Worm (Caenorhabditis elegans) whole organism, L2 larva: ENCODE measurements around the gene gtap-1.
"Not testable (repeated sequence)": the region's sequence is repeated elsewhere in the genome, so short reads cannot be mapped to it uniquely, and the experiment has no call there.

Experiments used
- C34F6.9 ChIP-seq: fragments of 150-350 bp; optimal IDR thresholded peaks from 2 replicates; lab custom pipeline; 2014; ENCODE audit warnings: missing biosample characterization, missing genetic modification characterization
- F13H6.1 ChIP-seq: sonication (generic microtip); optimal IDR thresholded peaks from 2 replicates; lab custom pipeline; 2016; ENCODE audit warnings: missing genetic modification characterization, missing compliant biosample characterization
- R02D3.7 ChIP-seq: fragments of 150-350 bp; optimal IDR thresholded peaks from 2 replicates; lab custom pipeline; 2014; ENCODE audit warnings: missing biosample characterization, missing genetic modification characterization
- Y55F3AM.14 ChIP-seq: fragments of 200-800 bp; sonication (Bioruptor generic); optimal IDR thresholded peaks from 2 replicates; lab custom pipeline; 2018; ENCODE audit warnings: mild to moderate bottlenecking, missing genetic modification characterization, missing compliant biosample characterization
- ZK546.5 ChIP-seq: sonication (generic microtip); optimal IDR thresholded peaks from 2 replicates; lab custom pipeline; 2017; ENCODE audit warnings: missing biosample characterization, missing genetic modification characterization
- alr-1 ChIP-seq: fragments of 150-350 bp; optimal IDR thresholded peaks from 2 replicates; lab custom pipeline; 2014; ENCODE audit warnings: missing biosample characterization, missing genetic modification characterization
- aly-2 ChIP-seq: fragments of 150-350 bp; optimal IDR thresholded peaks from 2 replicates; lab custom pipeline; 2014; ENCODE audit warnings: missing biosample characterization, missing genetic modification characterization
- blmp-1 ChIP-seq: sonication (generic microtip); optimal IDR thresholded peaks from 2 replicates; lab custom pipeline; 2017; ENCODE audit warnings: missing genetic modification characterization, mild to moderate bottlenecking, missing compliant biosample characterization, antibody characterized with exemption, moderate library complexity; ENCODE audit not compliant: insufficient read depth
- ceh-16 ChIP-seq: fragments of 150-350 bp; optimal IDR thresholded peaks from 2 replicates; lab custom pipeline; 2014; ENCODE audit warnings: missing biosample characterization, missing genetic modification characterization
- ceh-82 ChIP-seq: fragments of 150-350 bp; optimal IDR thresholded peaks from 2 replicates; lab custom pipeline; 2014; ENCODE audit warnings: missing biosample characterization, missing genetic modification characterization
- crh-2 ChIP-seq: sonication (generic microtip); optimal IDR thresholded peaks from 2 replicates; lab custom pipeline; 2017; ENCODE audit warnings: missing biosample characterization, missing genetic modification characterization
- dmd-4 ChIP-seq: sonication (generic microtip); optimal IDR thresholded peaks from 2 replicates; lab custom pipeline; 2017; ENCODE audit warnings: missing biosample characterization, missing genetic modification characterization
- egl-27 ChIP-seq: sonication (generic microtip); optimal IDR thresholded peaks from 3 replicates; lab custom pipeline; 2017; ENCODE audit warnings: missing biosample characterization, missing genetic modification reagents, missing genetic modification characterization
- elt-1 ChIP-seq: fragments of 150-350 bp; optimal IDR thresholded peaks from 2 replicates; lab custom pipeline; 2014; ENCODE audit warnings: missing biosample characterization, missing genetic modification characterization
- elt-3 ChIP-seq: sonication (generic microtip); optimal IDR thresholded peaks from 2 replicates; lab custom pipeline; 2017; ENCODE audit warnings: missing biosample characterization, missing genetic modification characterization
- fos-1 ChIP-seq: fragments of 150-350 bp; optimal IDR thresholded peaks from 2 replicates; lab custom pipeline; 2014; ENCODE audit warnings: missing biosample characterization, missing genetic modification characterization
- lin-11 ChIP-seq: fragments of 150-350 bp; sonication (generic microtip); optimal IDR thresholded peaks from 2 replicates; lab custom pipeline; 2014; ENCODE audit warnings: missing biosample characterization, missing genetic modification characterization, inconsistent platforms, mixed read lengths
- lin-13 ChIP-seq: fragments of 150-350 bp; optimal IDR thresholded peaks from 2 replicates; lab custom pipeline; 2014; ENCODE audit warnings: missing biosample characterization, missing genetic modification reagents, missing genetic modification characterization
- lsy-2 ChIP-seq, 2 experiments: fragments of 150-350 bp in 1 of 2; sonication (generic microtip) in 1 of 2; optimal IDR thresholded peaks; 2 replicates each; lab custom pipeline; 2014 to 2017; ENCODE audit warnings: missing biosample characterization in 2 of 2, missing genetic modification characterization in 2 of 2
- mab-5 ChIP-seq: fragments of 150-350 bp; optimal IDR thresholded peaks from 2 replicates; lab custom pipeline; 2014; ENCODE audit warnings: missing biosample characterization, missing genetic modification characterization
- mbf-1 ChIP-seq: sonication (generic microtip); optimal IDR thresholded peaks from 2 replicates; lab custom pipeline; 2017; ENCODE audit warnings: missing biosample characterization, missing genetic modification characterization
- mdl-1 ChIP-seq, 2 experiments: fragments of 150-350 bp in 1 of 2; sonication (generic microtip) in 1 of 2; optimal IDR thresholded peaks; 2 replicates each; lab custom pipeline; 2017; ENCODE audit warnings: missing biosample characterization in 2 of 2, missing genetic modification characterization in 2 of 2
- nhr-10 ChIP-seq: sonication (generic microtip); optimal IDR thresholded peaks from 2 replicates; lab custom pipeline; 2017; ENCODE audit warnings: missing biosample characterization, missing genetic modification characterization
- nhr-11 ChIP-seq: fragments of 150-350 bp; optimal IDR thresholded peaks from 2 replicates; lab custom pipeline; 2014; ENCODE audit warnings: missing biosample characterization, missing genetic modification characterization
- nhr-12 ChIP-seq: fragments of 150-350 bp; optimal IDR thresholded peaks from 2 replicates; lab custom pipeline; 2014; ENCODE audit warnings: missing biosample characterization, missing genetic modification characterization
- nhr-129 ChIP-seq: fragments of 150-350 bp; optimal IDR thresholded peaks from 2 replicates; lab custom pipeline; 2014; ENCODE audit warnings: missing biosample characterization, missing genetic modification characterization
- nhr-21 ChIP-seq: fragments of 150-350 bp; optimal IDR thresholded peaks from 2 replicates; lab custom pipeline; 2014; ENCODE audit warnings: missing biosample characterization, missing genetic modification characterization
- nhr-23 ChIP-seq: fragments of 150-350 bp; optimal IDR thresholded peaks from 2 replicates; lab custom pipeline; 2014; ENCODE audit warnings: missing biosample characterization, missing genetic modification reagents, missing genetic modification characterization
- nhr-237 ChIP-seq: fragments of 150-350 bp; optimal IDR thresholded peaks from 2 replicates; lab custom pipeline; 2014; ENCODE audit warnings: missing biosample characterization, missing genetic modification characterization
- nhr-25 ChIP-seq: fragments of 150-350 bp; sonication (generic microtip); optimal IDR thresholded peaks from 3 replicates; lab custom pipeline; 2014; ENCODE audit warnings: missing biosample characterization, missing genetic modification characterization
- nhr-6 ChIP-seq: fragments of 150-350 bp; optimal IDR thresholded peaks from 2 replicates; lab custom pipeline; 2014; ENCODE audit warnings: missing biosample characterization, missing genetic modification characterization
- peb-1 ChIP-seq: fragments of 150-350 bp; optimal IDR thresholded peaks from 2 replicates; lab custom pipeline; 2014; ENCODE audit warnings: missing biosample characterization, missing genetic modification characterization
- sem-4 ChIP-seq: fragments of 150-350 bp; optimal IDR thresholded peaks from 2 replicates; lab custom pipeline; 2014; ENCODE audit warnings: missing biosample characterization, missing genetic modification reagents, missing genetic modification characterization
- skn-1 ChIP-seq: sonication (generic microtip); optimal IDR thresholded peaks from 2 replicates; lab custom pipeline; 2017; ENCODE audit warnings: missing biosample characterization, missing genetic modification characterization
- sma-3 ChIP-seq: sonication (generic microtip); optimal IDR thresholded peaks from 2 replicates; lab custom pipeline; 2016; ENCODE audit warnings: missing genetic modification reagents, missing genetic modification characterization, missing compliant biosample characterization
- sma-9 ChIP-seq, 2 experiments: fragments of 150-350 bp in 1 of 2; sonication (generic microtip) in 1 of 2; optimal IDR thresholded peaks; 2 replicates each; lab custom pipeline; 2014 to 2016; ENCODE audit warnings: missing genetic modification characterization in 2 of 2, mild to moderate bottlenecking in 1 of 2, missing biosample characterization in 1 of 2, missing compliant biosample characterization in 1 of 2, missing genetic modification reagents in 1 of 2, moderate library complexity in 1 of 2
- snpc-4 ChIP-seq: fragments of 150-350 bp; optimal IDR thresholded peaks from 2 replicates; lab custom pipeline; 2014; ENCODE audit warnings: missing biosample characterization, missing genetic modification characterization
- unc-39 ChIP-seq: fragments of 150-350 bp; optimal IDR thresholded peaks from 2 replicates; lab custom pipeline; 2014; ENCODE audit warnings: missing biosample characterization, missing genetic modification characterization
- unc-55 ChIP-seq: fragments of 150-350 bp; sonication (generic microtip); optimal IDR thresholded peaks from 3 replicates; lab custom pipeline; 2014; ENCODE audit warnings: missing biosample characterization, missing genetic modification reagents, missing genetic modification characterization
- unc-62 ChIP-seq: fragments of 150-350 bp; optimal IDR thresholded peaks from 2 replicates; lab custom pipeline; 2014; ENCODE audit warnings: missing biosample characterization, missing genetic modification reagents, missing genetic modification characterization
- zag-1 ChIP-seq: fragments of 150-350 bp; optimal IDR thresholded peaks from 2 replicates; lab custom pipeline; 2014; ENCODE audit warnings: missing biosample characterization, missing genetic modification characterization
- ztf-1 ChIP-seq: fragments of 200-800 bp; sonication (Bioruptor generic); conservative IDR thresholded peaks from 2 replicates; pipeline ENCODE4 v1.3.6; 2022; ENCODE audit warnings: missing genetic modification characterization, missing compliant biosample characterization

Gene gtap-1

ce11 chrII:5833136-5833535 lies at the start of gene gtap-1:
Gene gtap-1, minus strand, starts transcription at chrII:5833236.
- TF ChIP-seq unc-55 (GFP tag; lab: Kevin White, UChicago) (no peak), lsy-2 (tag; optimal IDR thresholded peaks at IDR 0.05; lab: Kevin White, UChicago) (no peak), ztf-1 (GFP tag; lab: Robert Waterston, UW) (no peak), lin-11 (tag; lab: Kevin White, UChicago) (no peak), elt-1 (no peak), nhr-237 (tag; lab: Kevin White, UChicago) (no peak), sma-3 (no peak), unc-62 (GFP tag; lab: Kevin White, UChicago) (no peak), nhr-12 (tag; lab: Kevin White, UChicago) (no peak), peb-1 (tag; lab: Kevin White, UChicago) (no peak), mbf-1 (no peak), C34F6.9 (tag; lab: Kevin White, UChicago) (no peak), fos-1 (no peak), Y55F3AM.14 (GFP tag; lab: Kevin White, UChicago) (no peak), nhr-10 (no peak), unc-39 (tag; lab: Kevin White, UChicago) (no peak), lin-13 (GFP tag; lab: Kevin White, UChicago) (no peak), ZK546.5 (no peak), mab-5 (tag; lab: Kevin White, UChicago) (no peak)

ce11 chrII:5880677-5881076 lies 47.6 kb upstream of the gtap-1 start:
- TF ChIP-seq blmp-1 (tag; lab: Kevin White, UChicago) (no peak), snpc-4 (tag; lab: Kevin White, UChicago) (no peak), ceh-16 (tag; lab: Kevin White, UChicago) (peak; percentile 3), unc-39 (tag; lab: Kevin White, UChicago) (no peak), mab-5 (tag; lab: Kevin White, UChicago) (no peak), mdl-1 (tag; optimal IDR thresholded peaks at IDR 0.05; lab: Kevin White, UChicago) (no peak), aly-2 (tag; lab: Kevin White, UChicago) (no peak), C34F6.9 (tag; lab: Kevin White, UChicago) (peak; percentile 22), lsy-2 (tag; optimal IDR thresholded peaks at IDR 0.05; lab: Kevin White, UChicago) (peak in 1 of 2 experiments; percentile 10), nhr-23 (tag; lab: Kevin White, UChicago) (no peak), nhr-25 (tag; lab: Kevin White, UChicago) (peak; percentile 72)

- not testable (repeated sequence) for TF ChIP-seq crh-2; skn-1 (tag; lab: Kevin White, UChicago); peb-1 (tag; lab: Kevin White, UChicago)
Measured at ce11 chrII:5876511-5876910, 43.5 kb upstream of the gtap-1 start, which contains the start of gene F55C12.2. Gene F55C12.2, plus strand, starts transcription at chrII:5876811.

- TF ChIP-seq nhr-12 (tag; lab: Kevin White, UChicago): no peak
- no peak for TF ChIP-seq nhr-11 (tag; lab: Kevin White, UChicago)
- TF ChIP-seq R02D3.7 (tag; lab: Kevin White, UChicago): no peak
- no peak for TF ChIP-seq elt-3 (tag; lab: Kevin White, UChicago)
- TF ChIP-seq egl-27: no peak
- TF ChIP-seq lsy-2 (tag; optimal IDR thresholded peaks at IDR 0.05; lab: Kevin White, UChicago): no peak
- no peak for TF ChIP-seq nhr-129 (tag; lab: Kevin White, UChicago)
- TF ChIP-seq zag-1 (tag; lab: Kevin White, UChicago): no peak
- TF ChIP-seq nhr-25 (tag; lab: Kevin White, UChicago): no peak
- TF ChIP-seq, all 48 proteins: peak for 0
Measured at ce11 chrII:5876053-5876452, 43.0 kb upstream of the gtap-1 start, which contains the start of gene F55C12.6. Gene F55C12.6, minus strand, starts transcription at chrII:5876153.

- TF ChIP-seq elt-3 (tag; lab: Kevin White, UChicago) (no peak), dmd-4 (tag; lab: Kevin White, UChicago) (no peak), C34F6.9 (tag; lab: Kevin White, UChicago) (peak; percentile 46), ZK546.5 (no peak), unc-62 (GFP tag; lab: Kevin White, UChicago) (no peak), ceh-82 (tag; lab: Kevin White, UChicago) (no peak), crh-2 (no peak), sem-4 (tag; lab: Kevin White, UChicago) (no peak), nhr-6 (tag; lab: Kevin White, UChicago) (no peak), lin-13 (GFP tag; lab: Kevin White, UChicago) (no peak), aly-2 (tag; lab: Kevin White, UChicago) (no peak), egl-27 (no peak), ztf-1 (GFP tag; lab: Robert Waterston, UW) (no peak), sma-9 (GFP tag; optimal IDR thresholded peaks at IDR 0.05; lab: Kevin White, UChicago) (peak; percentile 64), sma-9 (tag; optimal IDR thresholded peaks at IDR 0.05; lab: Kevin White, UChicago) (no peak), ceh-16 (tag; lab: Kevin White, UChicago) (no peak), nhr-129 (tag; lab: Kevin White, UChicago) (peak; percentile 80), lsy-2 (tag; optimal IDR thresholded peaks at IDR 0.05; lab: Kevin White, UChicago) (peak in 1 of 2 experiments; percentile 27), alr-1 (tag; lab: Kevin White, UChicago) (no peak), sma-3 (peak; percentile 36), nhr-21 (tag; lab: Kevin White, UChicago) (no peak), F13H6.1 (tag; lab: Kevin White, UChicago) (no peak), lin-11 (tag; lab: Kevin White, UChicago) (no peak), nhr-10 (no peak), zag-1 (tag; lab: Kevin White, UChicago) (no peak)
Measured at ce11 chrII:5874130-5874529, 41.1 kb upstream of the gtap-1 start.
